Worm (Caenorhabditis elegans): Measurements from ENCODE around the gene C16D2.3.

DNA sequence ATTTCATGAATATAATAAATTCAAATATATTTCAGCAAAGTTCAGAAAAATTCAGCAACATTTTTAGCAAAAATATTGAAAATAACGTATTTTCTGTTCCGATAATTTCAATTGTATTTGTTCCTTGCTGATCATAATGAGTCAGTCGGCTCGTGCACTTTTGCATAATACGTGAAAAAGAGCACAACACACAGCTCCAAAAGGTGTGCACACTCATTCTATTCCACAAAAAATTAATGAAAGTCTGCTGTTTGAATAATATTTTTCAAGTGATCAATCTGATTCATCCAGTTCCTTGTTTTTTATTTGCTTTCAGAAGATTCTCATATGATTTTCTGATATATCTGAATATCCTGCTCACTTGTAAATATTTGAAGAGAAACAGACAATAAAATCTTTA, 16.4 kb downstream of the C16D2.3 start:
- TF ChIP-seq snpc-4 (tag; optimal IDR thresholded peaks at IDR 0.05) (no peak), mab-5 (tag; optimal IDR thresholded peaks at IDR 0.05) (no peak), elt-1 (tag; optimal IDR thresholded peaks at IDR 0.05; ENCODE audit: borderline replicate concordance, insufficient read depth) (no peak), nhr-76 (tag; optimal IDR thresholded peaks at IDR 0.05) (no peak), pha-4 (tag; optimal IDR thresholded peaks at IDR 0.05) (no peak), nhr-237 (tag; optimal IDR thresholded peaks at IDR 0.05) (no peak), unc-62 (GFP tag; optimal IDR thresholded peaks at IDR 0.05) (no peak), sem-2 (GFP tag; optimal IDR thresholded peaks at IDR 0.05) (no peak), mep-1 (tag; optimal IDR thresholded peaks at IDR 0.05) (no peak), flh-1 (GFP tag; optimal IDR thresholded peaks at IDR 0.05) (no peak)

Data from whole organism, mixed stage, embryonic.